Fruit fly (Drosophila melanogaster) whole organism, adult: ENCODE results near the gene CG1273.

Experiments
- CG11617 ChIP-seq: fragments of 200-800 bp; sonication (Bioruptor generic); optimal IDR thresholded peaks from 2 replicates; lab custom pipeline; 2017; ENCODE audit warnings: mild to moderate bottlenecking, missing biosample characterization, missing genetic modification reagents, missing genetic modification characterization
- CG12768 ChIP-seq: fragments of 200-800 bp; sonication (Bioruptor generic); optimal IDR thresholded peaks from 2 replicates; lab custom pipeline; 2017; ENCODE audit warnings: missing biosample characterization, missing genetic modification characterization, mild to moderate bottlenecking, moderate library complexity, missing genetic modification reagents
- CG14711 ChIP-seq: fragments of 200-800 bp; sonication (Bioruptor generic); optimal IDR thresholded peaks from 2 replicates; lab custom pipeline; 2018; ENCODE audit warnings: missing biosample characterization, mild to moderate bottlenecking, missing genetic modification characterization, moderate library complexity
- CG1620 ChIP-seq: fragments of 200-800 bp; sonication (Bioruptor generic); optimal IDR thresholded peaks from 2 replicates; lab custom pipeline; 2016; ENCODE audit warnings: missing biosample characterization, missing genetic modification characterization
- CG33017 ChIP-seq: fragments of 200-800 bp; sonication (Bioruptor generic); optimal IDR thresholded peaks from 2 replicates; lab custom pipeline; 2018; ENCODE audit warnings: missing biosample characterization, mild to moderate bottlenecking, missing genetic modification characterization, moderate library complexity
- CG5204 ChIP-seq: fragments of 200-800 bp; sonication (Bioruptor generic); optimal IDR thresholded peaks from 2 replicates; lab custom pipeline; 2016; ENCODE audit warnings: missing biosample characterization, missing genetic modification characterization
- CG7045 ChIP-seq: fragments of 200-800 bp; sonication (Bioruptor generic); optimal IDR thresholded peaks from 2 replicates; lab custom pipeline; 2017; ENCODE audit warnings: missing biosample characterization, mild to moderate bottlenecking, missing genetic modification characterization
- CG7101 ChIP-seq: fragments of 200-800 bp; sonication (Bioruptor generic); optimal IDR thresholded peaks from 2 replicates; lab custom pipeline; 2018; ENCODE audit warnings: missing biosample characterization, mild to moderate bottlenecking, missing genetic modification characterization, moderate library complexity
- Clk ChIP-seq: fragments of 200-800 bp; sonication (Bioruptor generic); optimal IDR thresholded peaks from 2 replicates; lab custom pipeline; 2017; ENCODE audit warnings: missing biosample characterization, missing genetic modification characterization
- Crg-1 ChIP-seq: fragments of 200-800 bp; sonication (Bioruptor generic); optimal IDR thresholded peaks from 2 replicates; lab custom pipeline; 2016; ENCODE audit warnings: missing biosample characterization, missing genetic modification characterization
- Hr96 ChIP-seq: fragments of 200-800 bp; sonication (Bioruptor generic); optimal IDR thresholded peaks from 2 replicates; lab custom pipeline; 2016; ENCODE audit warnings: missing biosample characterization, missing genetic modification characterization
- Mnt ChIP-seq: fragments of 200-800 bp; sonication (Bioruptor generic); optimal IDR thresholded peaks from 2 replicates; lab custom pipeline; 2016; ENCODE audit warnings: missing biosample characterization, mild to moderate bottlenecking, missing genetic modification characterization
- bab1 ChIP-seq: fragments of 200-800 bp; sonication (Bioruptor generic); optimal IDR thresholded peaks from 3 replicates; lab custom pipeline; 2019; ENCODE audit warnings: missing biosample characterization, mild to moderate bottlenecking, missing genetic modification characterization, moderate library complexity
- cic ChIP-seq: fragments of 200-800 bp; sonication (Bioruptor generic); optimal IDR thresholded peaks from 2 replicates; lab custom pipeline; 2017; ENCODE audit warnings: missing biosample characterization, mild to moderate bottlenecking, missing genetic modification characterization, moderate library complexity
- cnc ChIP-seq, 2 experiments: fragments of >200 bp; optimal IDR thresholded peaks; 2 replicates each; lab custom pipeline; 2017
- kay ChIP-seq: fragments of 200-800 bp; sonication (Bioruptor generic); peaks from one replicate; lab custom pipeline; 2016; ENCODE audit warnings: missing biosample characterization, missing genetic modification characterization, borderline replicate concordance
- ovo ChIP-seq: fragments of 200-800 bp; sonication (Bioruptor generic); optimal IDR thresholded peaks from 2 replicates; lab custom pipeline; 2016; ENCODE audit warnings: missing biosample characterization, missing genetic modification characterization
- pad ChIP-seq: fragments of 200-800 bp; sonication (Bioruptor generic); optimal IDR thresholded peaks from 3 replicates; lab custom pipeline; 2017; ENCODE audit warnings: missing biosample characterization, missing genetic modification characterization, mild to moderate bottlenecking, moderate library complexity, missing genetic modification reagents
- tj ChIP-seq: fragments of 200-800 bp; sonication (Bioruptor generic); optimal IDR thresholded peaks from 3 replicates; lab custom pipeline; 2017; ENCODE audit warnings: missing biosample characterization, mild to moderate bottlenecking, missing genetic modification characterization, moderate library complexity
- toe ChIP-seq: fragments of 200-800 bp; sonication (Bioruptor generic); optimal IDR thresholded peaks from 2 replicates; lab custom pipeline; 2016; ENCODE audit warnings: missing biosample characterization, missing genetic modification characterization

Gene CG1273

DNA sequence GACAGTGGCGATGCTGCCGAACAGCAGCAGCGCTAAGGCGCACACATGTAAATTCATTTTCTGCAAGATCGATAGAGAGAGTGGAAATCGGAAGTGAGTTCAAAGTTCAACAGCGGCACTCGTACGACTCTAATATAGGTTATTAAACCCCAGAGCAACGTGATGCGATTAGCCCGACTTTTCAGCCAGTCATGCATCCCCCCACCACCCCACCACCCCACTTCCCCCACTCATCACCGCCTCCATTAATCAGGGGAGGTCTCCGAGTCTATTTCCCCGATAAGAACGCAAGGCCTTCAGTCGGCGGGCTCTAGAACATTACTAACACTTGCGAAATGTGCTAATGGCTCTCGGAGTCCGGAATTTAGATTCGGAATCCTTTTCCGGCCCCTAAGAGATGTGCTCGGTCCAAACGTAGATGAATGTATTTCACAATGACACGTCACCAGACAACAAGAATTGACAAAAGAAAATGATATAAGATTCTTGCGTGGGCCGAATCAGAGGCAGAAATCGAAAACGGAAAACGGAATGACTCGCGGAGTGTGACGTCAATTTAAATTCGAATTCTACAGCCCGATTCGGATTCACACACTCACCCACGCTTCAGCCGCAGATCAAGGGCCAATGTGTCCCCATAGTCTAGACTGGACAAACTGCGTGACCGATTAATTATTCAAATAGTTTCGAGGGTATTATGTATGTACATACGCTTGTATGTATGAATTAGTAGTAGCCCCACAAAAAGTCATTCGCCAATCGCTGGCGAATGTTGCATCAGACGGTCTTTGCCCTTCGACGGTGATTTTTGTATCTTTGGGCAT lies 37.7 kb upstream of the CG1273 start:
- TF ChIP-seq CG12768 (GFP tag; lab: Kevin White, UChicago) (peak; percentile 25), CG5204 (GFP tag; lab: Kevin White, UChicago) (no peak), toe (GFP tag; lab: Kevin White, UChicago) (no peak), Clk (GFP tag; lab: Kevin White, UChicago) (no peak), pad (no peak), CG7101 (tag; lab: Kevin White, UChicago) (no peak), CG1620 (GFP tag; lab: Kevin White, UChicago) (no peak), CG33017 (tag; lab: Kevin White, UChicago) (no peak), bab1 (GFP tag; lab: Kevin White, UChicago) (no peak), CG14711 (tag; lab: Kevin White, UChicago) (no peak), Crg-1 (no peak), cic (GFP tag; lab: Kevin White, UChicago) (peak; percentile 74), CG7045 (GFP tag; lab: Kevin White, UChicago) (no peak), tj (GFP tag; lab: Kevin White, UChicago) (peak; percentile 9), kay (GFP tag; lab: Kevin White, UChicago) (peak; percentile 44), Mnt (GFP tag; lab: Kevin White, UChicago) (no peak), cnc (optimal IDR thresholded peaks at IDR 0.05; lab: Kevin White, UChicago) (peak; percentile 79 to 89), ovo (no peak), CG11617 (GFP tag; lab: Kevin White, UChicago) (no peak), Hr96 (no peak)

DNA sequence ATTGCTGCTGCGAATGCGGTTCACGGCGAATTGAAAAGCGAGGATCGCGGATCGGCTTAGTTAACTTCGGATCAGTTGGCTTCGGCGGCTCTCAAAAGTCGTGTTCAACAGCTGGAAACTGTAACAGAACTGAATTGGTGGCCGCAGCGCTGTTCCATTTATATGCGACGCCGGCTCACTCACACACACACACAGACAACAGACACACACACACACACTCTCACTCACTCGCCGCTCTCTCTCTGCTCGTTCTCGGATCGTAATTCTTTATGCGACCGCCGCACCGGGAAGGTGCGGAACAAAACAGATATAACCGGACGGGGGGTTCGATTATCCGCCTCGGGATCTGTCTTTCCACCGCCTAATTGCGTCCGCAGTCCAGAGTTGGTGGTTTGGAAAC lies 36.4 kb upstream of the CG1273 start, which contains the start of gene CG46460:
CG46460 (minus strand) TSS at position 139 of the 400 bp plus-strand sequence.
- TF ChIP-seq CG12768 (GFP tag; lab: Kevin White, UChicago) (no peak), ovo (no peak), toe (GFP tag; lab: Kevin White, UChicago) (no peak), cnc (optimal IDR thresholded peaks at IDR 0.05; lab: Kevin White, UChicago) (no peak), bab1 (GFP tag; lab: Kevin White, UChicago) (peak; percentile 3), tj (GFP tag; lab: Kevin White, UChicago) (peak; percentile 25), kay (GFP tag; lab: Kevin White, UChicago) (no peak), pad (no peak), cic (GFP tag; lab: Kevin White, UChicago) (peak; percentile 18), CG5204 (GFP tag; lab: Kevin White, UChicago) (no peak), CG14711 (tag; lab: Kevin White, UChicago) (no peak), Clk (GFP tag; lab: Kevin White, UChicago) (peak; percentile 15), CG7045 (GFP tag; lab: Kevin White, UChicago) (no peak), CG7101 (tag; lab: Kevin White, UChicago) (no peak), Crg-1 (no peak), CG1620 (GFP tag; lab: Kevin White, UChicago) (no peak), Hr96 (peak; percentile 48), Mnt (GFP tag; lab: Kevin White, UChicago) (no peak), CG33017 (tag; lab: Kevin White, UChicago) (no peak), CG11617 (GFP tag; lab: Kevin White, UChicago) (no peak)

DNA sequence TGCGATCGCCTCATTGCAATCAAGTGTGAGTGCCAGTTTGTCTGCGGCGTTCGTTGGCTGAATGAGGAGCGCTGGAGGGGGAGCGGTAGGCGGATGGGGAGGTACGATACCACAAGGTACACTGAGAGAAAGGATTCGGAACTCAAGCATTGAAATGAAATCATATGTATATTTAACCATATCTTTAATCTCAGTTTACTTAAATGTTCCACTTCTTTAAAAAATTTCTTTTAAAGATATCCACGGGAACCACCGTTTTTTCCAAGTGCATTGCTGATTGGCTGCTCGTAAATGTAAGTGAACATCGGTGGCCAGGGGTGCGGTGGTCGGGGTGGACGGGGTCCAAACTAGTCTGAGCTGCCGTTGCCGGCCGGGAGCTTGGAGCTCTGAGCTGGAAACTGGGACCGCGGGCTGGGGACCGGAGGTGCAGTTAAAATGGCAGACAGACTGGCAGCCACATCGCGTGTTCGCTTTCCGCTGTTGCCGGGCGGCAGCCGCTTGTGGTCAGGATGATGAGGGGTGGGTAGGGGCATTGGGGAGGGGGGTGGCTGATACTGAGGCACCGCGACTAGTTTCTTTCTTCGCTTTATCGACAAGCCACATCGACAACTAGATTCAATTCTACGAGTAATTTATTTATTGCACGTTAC lies 35.2 kb upstream of the CG1273 start:
- TF ChIP-seq Hr96 (peak; percentile 79), pad (peak; percentile 53), cic (GFP tag; lab: Kevin White, UChicago) (peak; percentile 26), Clk (GFP tag; lab: Kevin White, UChicago) (peak; percentile 73), Crg-1 (no peak), CG33017 (tag; lab: Kevin White, UChicago) (peak; percentile 85), ovo (no peak), CG1620 (GFP tag; lab: Kevin White, UChicago) (peak; percentile 54), CG7045 (GFP tag; lab: Kevin White, UChicago) (peak; percentile 85), kay (GFP tag; lab: Kevin White, UChicago) (no peak), CG12768 (GFP tag; lab: Kevin White, UChicago) (peak; percentile 91), tj (GFP tag; lab: Kevin White, UChicago) (peak; percentile 47), cnc (optimal IDR thresholded peaks at IDR 0.05; lab: Kevin White, UChicago) (no peak), CG14711 (tag; lab: Kevin White, UChicago) (peak; percentile 65), CG11617 (GFP tag; lab: Kevin White, UChicago) (peak; percentile 60), CG7101 (tag; lab: Kevin White, UChicago) (peak; percentile 81), Mnt (GFP tag; lab: Kevin White, UChicago) (no peak), bab1 (GFP tag; lab: Kevin White, UChicago) (peak; percentile 27), toe (GFP tag; lab: Kevin White, UChicago) (peak; percentile 86), CG5204 (GFP tag; lab: Kevin White, UChicago) (peak; percentile 86)

DNA sequence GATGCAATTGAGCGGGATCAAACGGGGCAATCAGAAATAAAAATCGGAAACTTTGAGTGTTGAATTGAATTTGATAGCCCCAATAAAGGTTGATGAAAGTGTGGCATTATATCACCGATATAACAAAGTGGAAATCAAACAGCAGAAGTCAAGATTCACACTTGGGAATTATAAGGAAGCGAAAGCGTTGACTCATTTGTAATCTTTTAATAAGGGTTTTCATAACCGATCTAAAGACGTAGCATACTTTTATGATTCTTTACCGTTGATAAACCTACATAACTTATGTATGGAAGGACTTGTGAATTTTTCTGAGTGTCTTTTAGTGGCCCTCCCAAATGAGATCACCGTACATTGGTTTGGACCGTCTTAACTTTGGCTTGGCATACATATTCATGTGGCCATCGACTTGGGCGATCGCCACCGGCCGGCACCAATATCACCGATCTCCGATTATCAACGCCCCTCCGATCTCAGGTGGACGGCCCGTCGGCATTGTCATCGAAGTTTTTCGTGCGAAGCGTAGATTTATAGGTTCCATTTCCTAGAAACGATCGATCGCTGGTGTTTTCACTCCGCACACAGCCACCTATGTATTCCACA lies 34.1 kb upstream of the CG1273 start:
- no peak for TF ChIP-seq Mnt (GFP tag; lab: Kevin White, UChicago)
- TF ChIP-seq CG7101 (tag; lab: Kevin White, UChicago): no peak
- TF ChIP-seq tj (GFP tag; lab: Kevin White, UChicago): no peak
- no peak for TF ChIP-seq kay (GFP tag; lab: Kevin White, UChicago)
- no peak for TF ChIP-seq bab1 (GFP tag; lab: Kevin White, UChicago)
- TF ChIP-seq CG11617 (GFP tag; lab: Kevin White, UChicago): no peak
- no peak for TF ChIP-seq Hr96
- no peak for TF ChIP-seq Crg-1
